Fruit fly (Drosophila melanogaster): ENCODE results near the gene CG11768.
A peak's percentile ranks its signal among the peaks of the same experiment; 100 is the strongest.

Gene CG11768

dm6 chr3R:8722962-8723548 lies 44.9 kb downstream of the CG11768 start, which contains the start of gene nom:
TSS of gene nom (plus strand) at chr3R:8723174.
- TF ChIP-seq CG8478 (optimal IDR thresholded peaks at IDR 0.05) (no peak), CTCF (optimal IDR thresholded peaks at IDR 0.05) (no peak)

DNA sequence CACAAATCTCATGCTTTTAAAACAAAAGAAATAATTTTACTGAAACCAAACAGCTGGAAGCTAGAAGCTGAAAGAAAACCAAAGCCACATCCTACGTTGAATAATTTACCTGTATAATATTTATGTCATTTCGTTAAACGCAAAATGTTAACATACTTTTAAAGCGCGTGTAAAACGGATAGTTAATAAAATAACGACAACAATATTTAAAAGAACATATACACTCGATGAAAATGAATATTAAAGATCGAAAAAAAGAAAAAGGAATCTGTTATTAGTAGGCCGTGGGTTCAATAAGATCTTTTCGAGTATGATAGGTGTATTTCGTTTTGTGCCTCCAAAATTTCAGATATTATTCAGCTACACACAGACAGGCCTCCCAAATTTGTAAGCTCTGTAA lies 46.9 kb downstream of the CG11768 start, which contains the start of gene CG8136:
CG8136 (plus strand) TSS at position 301 of the 400 bp plus-strand sequence.
- no peak for TF ChIP-seq CTCF (optimal IDR thresholded peaks at IDR 0.05)
- no peak for TF ChIP-seq CG8478 (optimal IDR thresholded peaks at IDR 0.05)

DNA sequence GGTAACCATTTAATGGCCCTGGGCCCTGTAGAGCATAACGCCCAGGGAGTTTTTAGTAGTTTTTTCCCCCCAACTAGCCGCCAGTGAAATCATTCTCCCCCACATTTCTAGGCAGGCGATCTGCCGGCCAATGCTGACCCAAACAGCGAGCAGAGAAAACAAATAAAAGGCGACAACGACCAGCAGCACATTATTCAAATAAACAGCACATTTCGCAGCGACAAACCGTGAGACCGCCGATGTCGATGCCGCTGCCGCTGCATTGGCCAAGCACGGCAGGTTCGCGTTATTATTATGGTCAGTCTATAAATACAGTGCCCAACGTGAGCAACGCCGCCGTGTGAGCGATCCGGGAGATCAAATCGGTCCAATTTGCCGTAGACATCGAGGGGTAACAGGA lies 49.1 kb downstream of the CG11768 start, which contains the start of gene CG11760:
CG11760 (plus strand) TSS at position 301 of the 400 bp plus-strand sequence.
- TF ChIP-seq CG8478 (optimal IDR thresholded peaks at IDR 0.05), result no peak
- TF ChIP-seq CTCF (optimal IDR thresholded peaks at IDR 0.05), result no peak

- TF ChIP-seq CG8478 (optimal IDR thresholded peaks at IDR 0.05) (no peak), CTCF (optimal IDR thresholded peaks at IDR 0.05) (no peak)
Measured at dm6 chr3R:8718356-8718755, 49.6 kb downstream of the CG11768 start, which contains the start of gene Cks85A. TSS of gene Cks85A (minus strand) at chr3R:8718456.

DNA sequence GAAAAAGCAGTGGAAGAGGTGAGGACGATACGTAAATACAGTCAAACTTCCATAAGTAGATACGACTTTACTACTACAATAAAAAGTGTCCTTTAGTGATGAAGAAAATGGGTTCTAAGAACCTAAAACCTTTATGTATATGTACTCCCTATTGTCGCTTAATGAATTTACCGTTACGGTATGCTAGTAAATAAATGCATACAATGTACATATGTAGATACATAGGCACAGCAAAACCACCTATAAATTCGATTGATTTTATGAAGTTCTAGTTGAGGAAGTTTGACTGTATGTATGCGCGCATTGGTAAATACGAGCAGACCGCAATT lies 51.5 kb downstream of the CG11768 start:
- TF ChIP-seq CG8478 (optimal IDR thresholded peaks at IDR 0.05), result no peak
- no peak for TF ChIP-seq CTCF (optimal IDR thresholded peaks at IDR 0.05)

DNA sequence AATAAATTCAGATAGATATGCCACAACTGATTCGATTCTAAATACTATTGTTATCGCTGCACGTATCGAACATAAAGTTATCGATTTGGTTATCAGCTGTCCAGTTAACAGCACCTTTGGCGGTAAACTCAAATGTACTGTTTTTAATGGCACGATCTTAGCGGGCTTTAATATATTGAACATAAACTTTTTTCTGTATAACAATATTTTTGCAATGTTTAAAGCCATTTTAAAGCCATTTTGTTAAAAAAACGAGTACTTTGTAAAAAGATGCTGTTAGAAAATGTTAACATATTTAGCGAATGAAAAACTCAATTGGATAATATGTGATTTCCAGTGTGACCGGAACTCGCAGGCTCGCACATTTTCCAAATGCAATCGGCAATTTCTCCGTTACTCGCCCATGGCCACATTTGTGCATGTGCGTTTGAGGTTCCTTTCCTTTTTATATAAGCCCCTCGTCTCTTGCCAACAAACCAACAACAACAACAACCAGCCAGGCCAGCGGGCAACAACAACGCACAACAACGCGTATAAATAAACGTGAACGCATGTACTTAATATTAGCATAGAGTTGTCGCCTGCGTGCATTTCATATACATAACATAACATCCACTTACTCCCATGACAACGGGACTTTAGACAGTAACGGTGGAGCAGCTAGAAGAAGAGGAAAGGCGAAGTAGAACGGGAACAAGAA lies 52.0 kb downstream of the CG11768 start, which contains the start of gene TMEM216:
TMEM216 (plus strand) TSS at position 393 of the 700 bp plus-strand sequence.
- TF ChIP-seq CG8478 (optimal IDR thresholded peaks at IDR 0.05), result no peak
- peak in 1 of 2 experiments; percentile 19 for TF ChIP-seq CTCF (optimal IDR thresholded peaks at IDR 0.05)

DNA sequence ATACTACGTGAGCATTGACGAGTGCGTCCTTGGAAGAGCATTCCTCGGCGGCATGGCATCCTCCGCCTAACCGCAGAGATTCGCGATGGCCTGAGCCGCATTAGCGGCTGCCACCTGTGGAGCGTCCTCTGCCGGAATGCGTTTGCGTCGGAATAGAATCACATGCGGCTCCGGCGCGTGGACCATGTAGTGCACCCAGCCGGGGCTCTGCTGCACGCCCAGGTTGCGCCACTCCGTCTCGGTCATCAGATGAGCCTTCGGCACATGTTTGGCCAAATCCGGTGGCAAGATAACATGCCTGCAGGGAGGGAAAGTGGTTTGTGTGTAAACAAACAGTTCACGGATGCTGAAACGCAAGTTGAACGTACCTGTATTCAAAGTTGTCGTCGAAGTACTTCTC lies 52.6 kb downstream of the CG11768 start:
- peak in 1 of 2 experiments; percentile 22 for TF ChIP-seq CTCF (optimal IDR thresholded peaks at IDR 0.05)
- TF ChIP-seq CG8478 (optimal IDR thresholded peaks at IDR 0.05), result no peak

DNA sequence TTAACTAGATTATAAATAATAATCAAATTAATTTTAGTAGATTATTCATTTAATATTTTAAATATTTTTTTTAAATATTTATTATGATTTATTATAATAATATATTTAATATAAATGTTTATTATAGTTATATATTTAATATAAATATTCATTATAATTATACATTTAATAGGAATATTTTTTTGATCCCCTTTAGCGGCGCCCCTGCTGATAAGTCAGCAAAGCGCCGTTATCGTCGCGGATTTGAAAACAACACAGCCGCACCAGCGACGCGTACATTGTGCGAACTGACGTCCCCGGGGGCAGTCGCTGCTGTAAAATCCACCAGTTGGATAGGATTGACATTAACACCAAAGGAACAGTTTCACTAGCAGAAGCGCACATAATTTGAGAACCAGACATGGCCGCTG lies 55.3 kb downstream of the CG11768 start, which contains the start of gene CG8112:
CG8112 (plus strand) TSS at position 212 of the 410 bp plus-strand sequence.
- TF ChIP-seq CTCF (optimal IDR thresholded peaks at IDR 0.05) (no peak), CG8478 (optimal IDR thresholded peaks at IDR 0.05) (no peak)

DNA sequence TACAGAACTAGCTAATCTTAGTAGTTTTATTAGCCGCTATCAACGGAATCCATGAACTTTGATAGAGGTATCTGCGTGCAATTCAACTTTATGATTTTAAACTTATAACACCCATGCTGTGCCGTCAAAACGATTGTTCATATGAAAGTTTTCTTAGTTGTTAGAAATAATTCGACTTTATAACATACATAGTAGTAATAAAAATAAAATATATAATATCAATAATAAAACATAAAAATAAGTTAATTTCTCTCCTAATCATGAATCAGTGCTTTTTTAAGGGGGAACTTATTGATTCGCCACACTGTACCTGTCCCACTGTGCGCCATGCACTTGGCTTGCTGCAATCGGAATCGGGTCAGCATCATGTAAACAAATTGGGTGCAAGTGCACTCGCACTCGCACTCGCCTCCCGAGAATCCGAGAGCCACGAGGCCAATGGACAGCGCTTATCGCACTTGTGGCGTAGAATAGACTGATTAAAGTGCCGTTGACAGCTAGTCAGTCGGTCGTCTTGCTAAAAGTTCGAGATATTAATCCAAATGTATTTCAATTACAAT lies 56.0 kb downstream of the CG11768 start:
- TF ChIP-seq CTCF (optimal IDR thresholded peaks at IDR 0.05) (no peak), CG8478 (optimal IDR thresholded peaks at IDR 0.05) (no peak)

DNA sequence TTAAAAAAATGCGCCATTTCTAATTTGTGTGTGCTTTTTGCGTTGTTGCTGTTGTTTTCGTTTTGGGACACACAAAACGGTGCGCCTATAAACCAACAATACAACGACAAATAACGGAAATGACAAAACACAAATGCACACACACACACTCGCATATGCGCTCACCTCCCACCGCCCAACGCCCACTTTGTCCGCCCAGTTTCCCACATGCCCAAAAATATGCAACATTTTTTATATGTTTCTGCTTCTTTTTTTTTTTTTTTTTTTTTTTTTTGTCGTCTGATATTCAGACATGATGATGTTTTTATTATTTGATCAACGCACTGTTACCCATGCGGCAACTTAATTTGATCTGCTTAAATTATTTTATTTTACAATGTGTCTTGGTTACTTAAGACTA lies 60.8 kb downstream of the CG11768 start:
- TF ChIP-seq CG8478 (optimal IDR thresholded peaks at IDR 0.05) (no peak), CTCF (optimal IDR thresholded peaks at IDR 0.05) (no peak)

- TF ChIP-seq CTCF (optimal IDR thresholded peaks at IDR 0.05), result no peak
- TF ChIP-seq CG8478 (optimal IDR thresholded peaks at IDR 0.05), result no peak
Measured at dm6 chr3R:8705323-8706097, 62.5 kb downstream of the CG11768 start.

DNA sequence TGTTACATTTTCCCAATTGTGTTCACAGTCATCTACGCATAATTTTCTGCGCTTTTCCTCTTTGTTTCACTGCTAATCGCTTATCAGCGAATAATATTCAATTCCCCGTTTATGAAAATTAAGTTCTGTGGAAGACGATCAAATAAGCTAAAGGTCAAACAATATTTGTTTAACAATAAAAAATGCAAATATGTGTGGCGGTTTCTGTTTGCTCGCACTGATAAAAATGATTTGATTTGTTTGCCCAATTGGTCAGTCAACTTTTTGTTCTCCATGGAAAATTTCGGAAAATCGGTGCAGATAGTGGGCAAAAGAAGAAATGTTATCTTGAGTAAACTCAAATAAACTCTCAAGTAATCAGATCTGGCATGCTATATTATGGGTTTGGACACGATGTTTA lies 63.3 kb downstream of the CG11768 start:
- TF ChIP-seq CTCF (optimal IDR thresholded peaks at IDR 0.05), result no peak
- TF ChIP-seq CG8478 (optimal IDR thresholded peaks at IDR 0.05), result no peak

DNA sequence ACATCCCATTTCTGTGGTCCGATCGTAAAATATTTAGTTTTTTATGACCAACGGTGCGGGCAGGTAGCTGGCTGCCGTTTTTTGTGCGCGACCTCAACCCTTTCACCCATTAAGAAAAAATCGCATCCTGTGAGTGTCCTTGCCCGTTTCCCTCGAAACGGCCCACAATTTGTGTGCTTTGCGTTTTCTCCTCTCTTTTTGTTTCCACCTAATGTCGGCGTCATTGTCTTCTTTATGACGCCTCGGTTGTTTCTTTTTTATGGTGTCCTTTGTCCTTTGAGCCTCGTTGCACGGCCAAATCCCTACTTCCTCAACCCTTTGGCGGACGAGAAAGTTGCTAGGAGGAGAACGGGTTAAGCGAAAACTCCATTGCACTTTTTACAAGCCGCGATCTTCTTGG lies 66.8 kb downstream of the CG11768 start:
- TF ChIP-seq CTCF (optimal IDR thresholded peaks at IDR 0.05) (no peak), CG8478 (optimal IDR thresholded peaks at IDR 0.05) (no peak)

DNA sequence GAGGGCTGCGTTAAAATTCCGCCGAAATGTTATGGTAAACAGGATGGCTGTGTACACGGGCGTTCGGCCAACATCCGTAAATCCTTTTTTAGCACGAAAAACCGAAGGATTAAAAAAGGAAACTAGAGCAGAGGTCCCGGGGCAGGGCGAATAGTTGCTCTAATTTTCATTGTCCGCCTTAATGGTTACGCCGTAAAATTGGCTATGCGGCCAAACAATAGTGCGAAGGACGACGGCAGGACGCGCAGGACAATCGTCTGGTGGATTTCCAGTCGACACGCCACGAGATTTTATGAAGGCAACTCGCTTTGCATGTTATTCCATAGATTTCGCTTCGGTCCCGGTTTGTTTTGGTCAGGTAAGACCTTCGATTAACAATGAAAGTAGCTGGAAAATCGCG lies 67.3 kb downstream of the CG11768 start:
- TF ChIP-seq CTCF (optimal IDR thresholded peaks at IDR 0.05) (no peak), CG8478 (optimal IDR thresholded peaks at IDR 0.05) (no peak)

dm6 chr3R:8699230-8699629 lies 68.8 kb downstream of the CG11768 start:
- TF ChIP-seq CG8478 (optimal IDR thresholded peaks at IDR 0.05) (no peak), CTCF (optimal IDR thresholded peaks at IDR 0.05) (no peak)
